Worm (Caenorhabditis elegans) whole organism, midembryonic: ENCODE data around the gene iars-1.

ENCODE experiments used
- T22C8.4 ChIP-seq: fragments of 200-800 bp; sonication (Bioruptor generic); IDR thresholded peaks from 2 replicates; pipeline ENCODE4 v1.3.6; 2022; ENCODE audit warnings: missing genetic modification characterization, missing compliant biosample characterization
- cog-1 ChIP-seq: sonication (generic microtip); optimal IDR thresholded peaks from 2 replicates; lab custom pipeline; 2016; ENCODE audit warnings: missing genetic modification characterization, missing compliant biosample characterization
- flt-1 ChIP-seq: fragments of 200-800 bp; sonication (Bioruptor generic); IDR thresholded peaks from 2 replicates; pipeline ENCODE4 v1.3.6; 2022; ENCODE audit warnings: missing genetic modification characterization, missing compliant biosample characterization
- klf-2 ChIP-seq: fragments of 200-800 bp; sonication (Bioruptor generic); conservative IDR thresholded peaks from 2 replicates; pipeline ENCODE4 v1.3.6; 2022; ENCODE audit warnings: missing genetic modification reagents, missing genetic modification characterization, missing compliant biosample characterization
- med-1 ChIP-seq: sonication (generic microtip); optimal IDR thresholded peaks from 2 replicates; lab custom pipeline; 2017; ENCODE audit warnings: missing genetic modification characterization, mild to moderate bottlenecking, missing compliant biosample characterization, antibody characterized with exemption, missing genetic modification reagents; ENCODE audit not compliant: insufficient read depth
- ref-1 ChIP-seq: fragments of 200-800 bp; sonication (Bioruptor generic); conservative IDR thresholded peaks from 2 replicates; pipeline ENCODE4 v1.3.6; 2022; ENCODE audit warnings: missing genetic modification reagents, missing genetic modification characterization, missing compliant biosample characterization
- tab-1 ChIP-seq: fragments of 200-800 bp; sonication (Bioruptor generic); IDR thresholded peaks from 2 replicates; pipeline ENCODE4 v1.3.6; 2022; ENCODE audit warnings: missing genetic modification characterization, missing compliant biosample characterization
- ztf-23 ChIP-seq: fragments of 200-800 bp; sonication (Bioruptor generic); IDR thresholded peaks from 2 replicates; pipeline ENCODE4 v1.3.6; 2022; ENCODE audit warnings: missing genetic modification reagents, missing genetic modification characterization, missing compliant biosample characterization

ce11 chrIV:10374601-10375000 is 6.2 kb downstream of the iars-1 start, which contains the start of gene mask-1:
- TF ChIP-seq T22C8.4 (GFP tag; lab: Robert Waterston, UW) (no peak), klf-2 (GFP tag; lab: Robert Waterston, UW) (no peak), flt-1 (GFP tag; lab: Robert Waterston, UW) (no peak), med-1 (GFP tag; lab: Kevin White, UChicago) (no peak), cog-1 (tag; lab: Kevin White, UChicago) (no peak), ztf-23 (no peak), tab-1 (no peak), ref-1 (no peak)
